Worm (Caenorhabditis elegans) whole organism, L1 larva: ENCODE measurements around the gene F56D6.19.

Source experiments
- C04F5.9 ChIP-seq: sonication (generic microtip); optimal IDR thresholded peaks from 2 replicates; lab custom pipeline; 2016; ENCODE audit warnings: missing genetic modification characterization, missing compliant biosample characterization
- Y116A8C.19 ChIP-seq: sonication (generic microtip); optimal IDR thresholded peaks from 2 replicates; lab custom pipeline; 2016; ENCODE audit warnings: missing compliant biosample characterization, missing genetic modification characterization, borderline replicate concordance
- ama-1 ChIP-seq: fragments of 150-350 bp; optimal IDR thresholded peaks from 2 replicates; lab custom pipeline; 2014
- ceh-8 ChIP-seq: fragments of 200-800 bp; sonication (Bioruptor generic); optimal IDR thresholded peaks from 2 replicates; lab custom pipeline; 2018; ENCODE audit warnings: mild to moderate bottlenecking, missing genetic modification characterization, moderate library complexity, missing compliant biosample characterization
- dpl-1 ChIP-seq, 3 experiments: fragments of 150-350 bp in 2 of 3; sonication (generic microtip) in 1 of 3; optimal IDR thresholded peaks; 2 replicates each; lab custom pipeline; 2014 to 2017; ENCODE audit warnings: missing biosample characterization in 3 of 3, missing genetic modification characterization in 3 of 3, missing genetic modification reagents in 3 of 3
- elt-2 ChIP-seq: sonication (generic microtip); optimal IDR thresholded peaks from 2 replicates; lab custom pipeline; 2016; ENCODE audit warnings: missing genetic modification characterization, mild to moderate bottlenecking, inconsistent platforms, missing compliant biosample characterization, missing genetic modification reagents
- lin-13 ChIP-seq: fragments of 150-350 bp; optimal IDR thresholded peaks from 2 replicates; lab custom pipeline; 2014; ENCODE audit warnings: missing biosample characterization, missing genetic modification reagents, missing genetic modification characterization
- lir-3 ChIP-seq: sonication (generic microtip); optimal IDR thresholded peaks from 2 replicates; lab custom pipeline; 2016; ENCODE audit warnings: mild to moderate bottlenecking, missing genetic modification characterization, moderate library complexity, missing compliant biosample characterization; ENCODE audit not compliant: poor library complexity
- nhr-237 ChIP-seq: fragments of 150-350 bp; optimal IDR thresholded peaks from 2 replicates; lab custom pipeline; 2014; ENCODE audit warnings: missing biosample characterization, missing genetic modification characterization
- nhr-28 ChIP-seq: fragments of 150-350 bp; optimal IDR thresholded peaks from 2 replicates; lab custom pipeline; 2014; ENCODE audit warnings: missing biosample characterization, missing genetic modification characterization
- nhr-76 ChIP-seq: sonication (generic microtip); optimal IDR thresholded peaks from 2 replicates; lab custom pipeline; 2017; ENCODE audit warnings: missing biosample characterization, missing genetic modification characterization
- nhr-77 ChIP-seq: fragments of 150-350 bp; optimal IDR thresholded peaks from 2 replicates; lab custom pipeline; 2014; ENCODE audit warnings: missing biosample characterization, missing genetic modification characterization
- sptf-1 ChIP-seq: fragments of 150-350 bp; optimal IDR thresholded peaks from 2 replicates; lab custom pipeline; 2014; ENCODE audit warnings: missing biosample characterization, missing genetic modification characterization
- ztf-4 ChIP-seq: fragments of 150-350 bp; optimal IDR thresholded peaks from 2 replicates; lab custom pipeline; 2014; ENCODE audit warnings: missing biosample characterization, missing genetic modification characterization

- TF ChIP-seq nhr-77 (tag; lab: Kevin White, UChicago) (no peak), lin-13 (no peak), elt-2 (tag; lab: Kevin White, UChicago) (no peak), nhr-76 (no peak), sptf-1 (tag; lab: Kevin White, UChicago) (no peak), nhr-28 (no peak), nhr-237 (tag; lab: Kevin White, UChicago) (no peak), ztf-4 (tag; lab: Kevin White, UChicago) (no peak), Y116A8C.19 (no peak), ama-1 (lab: Kevin White, UChicago) (no peak), lir-3 (tag; lab: Kevin White, UChicago) (no peak), C04F5.9 (no peak), ceh-8 (no peak), dpl-1 (GFP tag; optimal IDR thresholded peaks at IDR 0.05; lab: Kevin White, UChicago) (no peak)
Measured at ce11 chrIV:3876955-3877354, 37.6 kb upstream of the F56D6.19 start.
